Worm (Caenorhabditis elegans): ENCODE results near the gene tag-343.

- TF ChIP-seq tbx-11 (GFP tag; IDR thresholded peaks at IDR 0.05), result no peak
- no peak for TF ChIP-seq hnd-1 (tag; optimal IDR thresholded peaks at IDR 0.05)
- TF ChIP-seq tbx-37 (GFP tag; conservative IDR thresholded peaks at IDR 0.05), result no peak
- TF ChIP-seq ama-1 (optimal IDR thresholded peaks at IDR 0.05), result no peak
- TF ChIP-seq aly-1 (tag; optimal IDR thresholded peaks at IDR 0.05), result no peak
- TF ChIP-seq ets-7 (tag; optimal IDR thresholded peaks at IDR 0.05), result no peak
These were observed 42.7 kb downstream of the tag-343 start for ce11 chrX:16631847-16632246.
